Worm (Caenorhabditis elegans): ENCODE data around the gene C17C3.6.

C17C3.6 gene

DNA sequence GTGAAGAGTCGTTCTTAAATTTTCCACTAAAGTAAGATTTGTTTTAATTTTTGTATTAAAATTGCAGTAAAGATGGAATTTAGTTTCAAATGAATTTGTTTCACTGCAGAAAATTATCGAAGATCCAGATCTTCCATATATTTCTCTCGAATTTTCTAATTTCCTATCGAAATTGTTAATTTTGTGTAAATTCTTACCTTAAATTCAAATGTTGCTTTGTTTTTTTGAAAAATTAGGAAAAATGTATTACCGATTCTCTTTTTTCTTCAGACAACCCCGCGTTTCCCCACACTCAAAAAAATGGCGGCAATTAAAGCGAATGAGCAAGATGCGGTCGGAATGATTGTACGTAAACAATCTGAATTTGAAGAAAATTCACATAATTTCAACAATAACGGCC, at the start of gene C17C3.6:
C17C3.6 (plus strand) TSS at position 301 of the 400 bp plus-strand sequence.
- TF ChIP-seq nhr-76 (tag; optimal IDR thresholded peaks at IDR 0.05): no peak
- TF ChIP-seq sdz-12 (GFP tag; optimal IDR thresholded peaks at IDR 0.05): no peak
- no peak for TF ChIP-seq hlh-30 (tag; optimal IDR thresholded peaks at IDR 0.05; ENCODE audit: insufficient read depth)
- no peak for TF ChIP-seq F49E8.2 (tag; optimal IDR thresholded peaks at IDR 0.05; ENCODE audit: borderline replicate concordance)
- no peak for TF ChIP-seq F26F4.8 (GFP tag; conservative IDR thresholded peaks at IDR 0.05)
- no peak for TF ChIP-seq dve-1 (tag; optimal IDR thresholded peaks at IDR 0.05; ENCODE audit: insufficient read depth)
- no peak for TF ChIP-seq unc-62 (GFP tag; optimal IDR thresholded peaks at IDR 0.05 in 1 of 2)
- no peak for TF ChIP-seq unc-62 (tag; optimal IDR thresholded peaks at IDR 0.05)
- no peak for TF ChIP-seq ZK546.5 (tag; optimal IDR thresholded peaks at IDR 0.05)
- TF ChIP-seq F44E2.7 (GFP tag; IDR thresholded peaks at IDR 0.05): no peak
- no peak for TF ChIP-seq Y5F2A.4 (GFP tag; optimal IDR thresholded peaks at IDR 0.05)

DNA sequence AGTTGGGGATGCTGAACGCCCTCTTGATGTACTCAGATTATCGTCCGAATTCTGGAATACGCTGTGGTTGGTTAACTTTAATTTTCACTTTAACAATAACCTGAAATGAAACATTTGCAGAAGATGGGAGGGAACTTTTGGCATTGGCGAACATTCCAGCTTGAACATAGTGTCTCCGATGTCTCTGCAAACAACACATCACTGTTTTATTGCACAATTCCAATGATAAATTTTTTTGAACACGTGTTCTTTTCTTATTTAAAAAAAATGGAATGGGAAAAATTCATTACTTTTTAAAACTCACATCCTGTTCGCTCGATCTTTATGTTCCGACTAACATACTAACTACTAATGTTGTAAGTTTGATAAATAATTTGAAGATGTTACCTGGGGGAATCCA, 49.4 kb upstream of the C17C3.6 start, which contains the start of gene fzy-1:
fzy-1 (plus strand) TSS at position 301 of the 400 bp plus-strand sequence.
- TF ChIP-seq tag-97 (GFP tag; IDR thresholded peaks at IDR 0.05) (no peak), snpc-1.2 (GFP tag; IDR thresholded peaks at IDR 0.05) (no peak), dpl-1 (GFP tag; optimal IDR thresholded peaks at IDR 0.05) (no peak), set-16 (GFP tag; IDR thresholded peaks at IDR 0.05) (no peak), rbr-2 (tag; optimal IDR thresholded peaks at IDR 0.05) (no peak), F44E2.7 (GFP tag; IDR thresholded peaks at IDR 0.05) (no peak), fkh-10 (GFP tag; optimal IDR thresholded peaks at IDR 0.05) (no peak), dmd-9 (GFP tag; IDR thresholded peaks at IDR 0.05) (no peak), lin-15B (tag; optimal IDR thresholded peaks at IDR 0.05) (no peak), ctbp-1 (GFP tag; IDR thresholded peaks at IDR 0.05) (no peak)

DNA sequence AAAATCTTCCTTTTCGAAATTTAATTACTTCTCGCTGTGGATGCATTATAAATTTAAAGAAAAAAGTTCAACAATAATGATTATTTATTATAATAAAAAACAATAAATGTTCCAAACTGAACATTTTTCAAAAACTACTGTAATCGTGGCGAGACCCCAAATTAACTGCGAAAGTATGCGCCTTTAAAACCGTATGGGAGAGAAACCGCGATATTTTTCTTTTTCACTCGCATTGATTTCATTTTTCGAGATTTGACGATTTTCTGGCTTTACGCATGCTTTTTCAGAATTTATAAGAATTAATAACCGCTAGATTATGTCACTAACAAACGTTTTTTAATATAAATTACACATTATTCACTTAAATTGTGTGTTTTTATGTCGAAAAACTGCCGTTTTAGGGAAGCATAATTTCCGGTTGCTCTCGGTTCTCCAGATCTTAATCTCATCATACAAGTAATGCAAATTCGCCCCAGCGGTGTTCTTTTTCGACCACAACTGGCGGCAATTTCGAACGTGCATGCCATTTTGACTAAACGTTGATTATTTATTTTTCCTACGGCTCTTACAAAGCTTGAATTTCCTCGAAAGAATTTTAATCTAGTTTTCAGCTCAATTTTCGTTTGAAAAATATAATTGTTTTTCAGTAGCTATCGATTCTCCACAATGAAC, 48.7 kb upstream of the C17C3.6 start, which contains the start of gene F12A10.8:
F12A10.8 (minus strand) TSS at position 79 of the 672 bp plus-strand sequence.
- TF ChIP-seq aha-1 (tag) (peak; percentile 79), dpl-1 (GFP tag; optimal IDR thresholded peaks at IDR 0.05) (peak; percentile 71), hlh-30 (tag; optimal IDR thresholded peaks at IDR 0.05; ENCODE audit: insufficient read depth) (peak; percentile 31), lin-38 (GFP tag; IDR thresholded peaks at IDR 0.05) (peak; percentile 64), ces-1 (GFP tag; optimal IDR thresholded peaks at IDR 0.05) (peak; percentile 35), duxl-1 (tag; optimal IDR thresholded peaks at IDR 0.05; ENCODE audit: poor library complexity) (no peak), rbr-2 (tag; optimal IDR thresholded peaks at IDR 0.05) (no peak)

DNA sequence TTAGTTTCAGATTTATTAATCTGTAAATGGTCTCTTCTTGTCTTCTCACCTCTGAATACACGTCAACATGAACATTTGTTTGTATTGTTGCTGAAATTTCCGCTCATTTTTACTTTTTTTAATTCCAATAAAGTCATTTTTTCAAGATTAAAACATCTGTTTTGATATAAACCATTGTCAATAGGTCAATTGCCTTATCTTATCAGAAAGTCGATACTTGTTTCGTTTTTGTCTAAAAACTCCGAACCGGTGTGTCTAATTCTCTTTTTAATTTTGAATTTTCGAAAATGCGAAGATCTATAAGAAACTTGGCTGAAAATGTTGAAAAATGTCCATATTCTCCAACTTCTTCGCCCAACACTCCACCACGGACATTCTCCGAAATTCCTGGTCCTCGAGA, 46.1 kb upstream of the C17C3.6 start, which contains the start of gene cyp-44A1:
cyp-44A1 (plus strand) TSS at position 285 of the 400 bp plus-strand sequence.
- TF ChIP-seq ztf-7 (tag; optimal IDR thresholded peaks at IDR 0.05) (no peak), Y5F2A.4 (GFP tag; optimal IDR thresholded peaks at IDR 0.05) (no peak), nhr-28 (tag; optimal IDR thresholded peaks at IDR 0.05) (no peak), daf-8 (GFP tag; IDR thresholded peaks at IDR 0.05) (no peak), Y105C5A.15 (GFP tag; IDR thresholded peaks at IDR 0.05) (no peak), daf-16 (GFP tag; optimal IDR thresholded peaks at IDR 0.05) (no peak), daf-16 (tag; optimal IDR thresholded peaks at IDR 0.05) (peak; percentile 78), lir-3 (tag; optimal IDR thresholded peaks at IDR 0.05) (no peak), pqm-1 (tag; optimal IDR thresholded peaks at IDR 0.05) (peak; percentile 3)

- TF ChIP-seq fkh-10 (GFP tag; optimal IDR thresholded peaks at IDR 0.05): no peak
- no peak for TF ChIP-seq unc-130 (GFP tag; optimal IDR thresholded peaks at IDR 0.05)
- peak; percentile 42 for TF ChIP-seq mes-2 (tag; optimal IDR thresholded peaks at IDR 0.05; ENCODE audit: poor library complexity, severe bottlenecking)
- no peak for TF ChIP-seq nhr-28 (tag; optimal IDR thresholded peaks at IDR 0.05)
These were observed 44.0 kb upstream of the C17C3.6 start, which contains the start of gene npp-24 for ce11 chrII:5505820-5506287. Gene npp-24, plus strand, starts transcription at chrII:5505870.

Measured in whole organism, L4 larva.